Worm (Caenorhabditis elegans) whole organism, mixed stage, embryonic: ENCODE measurements around the gene F58G1.7.

ENCODE experiments used
- ces-1 ChIP-seq: fragments of 150-350 bp; optimal IDR thresholded peaks from 2 replicates; lab custom pipeline; 2014; ENCODE audit warnings: missing biosample characterization, missing genetic modification reagents, missing genetic modification characterization
- flh-1 ChIP-seq: fragments of 200-800 bp; sonication (Bioruptor generic); optimal IDR thresholded peaks from 2 replicates; lab custom pipeline; 2018; ENCODE audit warnings: mild to moderate bottlenecking, missing genetic modification characterization, moderate library complexity, missing compliant biosample characterization
- nhr-76 ChIP-seq: sonication (generic microtip); optimal IDR thresholded peaks from 2 replicates; lab custom pipeline; 2017; ENCODE audit warnings: missing biosample characterization, missing genetic modification characterization
- snpc-4 ChIP-seq: fragments of 150-350 bp; optimal IDR thresholded peaks from 2 replicates; lab custom pipeline; 2014; ENCODE audit warnings: missing biosample characterization, missing genetic modification characterization
- sptf-1 ChIP-seq: sonication (generic microtip); optimal IDR thresholded peaks from 2 replicates; lab custom pipeline; 2017; ENCODE audit warnings: mild to moderate bottlenecking, missing genetic modification characterization, moderate library complexity, missing compliant biosample characterization
- unc-62 ChIP-seq: fragments of 150-350 bp; optimal IDR thresholded peaks from 2 replicates; lab custom pipeline; 2014; ENCODE audit warnings: missing biosample characterization, missing genetic modification reagents, missing genetic modification characterization
- ztf-11 ChIP-seq: fragments of 150-350 bp; optimal IDR thresholded peaks from 2 replicates; lab custom pipeline; 2014; ENCODE audit warnings: missing biosample characterization, missing genetic modification characterization

- TF ChIP-seq unc-62 (GFP tag; lab: Kevin White, UChicago) (no peak), ces-1 (GFP tag; lab: Kevin White, UChicago) (no peak), snpc-4 (no peak), sptf-1 (tag; lab: Kevin White, UChicago) (no peak), nhr-76 (tag; lab: Kevin White, UChicago) (no peak), flh-1 (no peak), ztf-11 (tag; lab: Kevin White, UChicago) (no peak)
Observed at ce11 chrII:12961293-12961692, 13.2 kb upstream of the F58G1.7 start.
